Worm (Caenorhabditis elegans) whole organism, L4 larva: ENCODE data around the gene M03A1.3.
A peak's percentile ranks its signal among the peaks of the same experiment; 100 is the strongest.

Source experiments
- D1046.2 ChIP-seq: fragments of 200-800 bp; sonication (Bioruptor generic); IDR thresholded peaks from 2 replicates; pipeline ENCODE4 v1.3.6; 2022; ENCODE audit warnings: missing genetic modification characterization, missing compliant biosample characterization
- F26F4.8 ChIP-seq: fragments of 200-800 bp; sonication (Bioruptor generic); conservative IDR thresholded peaks from 2 replicates; pipeline ENCODE4 v1.3.6; 2022; ENCODE audit warnings: missing genetic modification characterization, missing compliant biosample characterization
- Y75B8A.6 ChIP-seq: fragments of 200-800 bp; sonication (Bioruptor generic); IDR thresholded peaks from 2 replicates; pipeline ENCODE4 v1.3.6; 2022; ENCODE audit warnings: missing genetic modification reagents, missing genetic modification characterization, missing compliant biosample characterization
- ZK337.2 ChIP-seq: fragments of 200-800 bp; sonication (Bioruptor generic); IDR thresholded peaks from 2 replicates; pipeline ENCODE4 v1.3.6; 2022; ENCODE audit warnings: missing genetic modification reagents, missing genetic modification characterization, missing compliant biosample characterization
- aha-1 ChIP-seq: fragments of 150-350 bp; peaks from one replicate; lab custom pipeline; 2014; ENCODE audit warnings: missing biosample characterization, missing genetic modification characterization
- aly-2 ChIP-seq: sonication (generic microtip); optimal IDR thresholded peaks from 2 replicates; lab custom pipeline; 2018; ENCODE audit warnings: missing biosample characterization, missing genetic modification characterization
- arid-1 ChIP-seq: fragments of 200-800 bp; sonication (Bioruptor generic); conservative IDR thresholded peaks from 2 replicates; pipeline ENCODE4 v1.3.6; 2022; ENCODE audit warnings: missing genetic modification reagents, missing genetic modification characterization, missing compliant biosample characterization
- ceh-28 ChIP-seq: fragments of 150-350 bp; optimal IDR thresholded peaks from 2 replicates; lab custom pipeline; 2014; ENCODE audit warnings: missing biosample characterization, missing genetic modification reagents, missing genetic modification characterization
- ceh-32 ChIP-seq: sonication (generic microtip); optimal IDR thresholded peaks from 2 replicates; lab custom pipeline; 2016; ENCODE audit warnings: mild to moderate bottlenecking, missing genetic modification characterization, missing compliant biosample characterization; ENCODE audit not compliant: poor library complexity
- ceh-82 ChIP-seq: sonication (generic microtip); optimal IDR thresholded peaks from 2 replicates; lab custom pipeline; 2017; ENCODE audit warnings: missing biosample characterization, missing genetic modification characterization
- cey-2 ChIP-seq: sonication (generic microtip); optimal IDR thresholded peaks from 3 replicates; lab custom pipeline; 2017; ENCODE audit warnings: missing genetic modification characterization, mild to moderate bottlenecking, missing compliant biosample characterization, antibody characterized with exemption, borderline replicate concordance; ENCODE audit not compliant: insufficient read depth
- daf-16 ChIP-seq, 3 experiments: sonication (generic microtip); optimal IDR thresholded peaks; 2 replicates each; lab custom pipeline; 2016 to 2017; ENCODE audit warnings: missing genetic modification characterization in 3 of 3, missing genetic modification reagents in 3 of 3, mild to moderate bottlenecking in 2 of 3, missing compliant biosample characterization in 2 of 3, missing biosample characterization in 1 of 3, moderate library complexity in 1 of 3
- daf-19 ChIP-seq: fragments of 200-800 bp; sonication (Bioruptor generic); conservative IDR thresholded peaks from 2 replicates; pipeline ENCODE4 v1.3.6; 2022; ENCODE audit warnings: missing genetic modification characterization, missing compliant biosample characterization
- daf-8 ChIP-seq: fragments of 200-800 bp; sonication (Bioruptor generic); IDR thresholded peaks from 2 replicates; pipeline ENCODE4 v1.3.6; 2022; ENCODE audit warnings: missing genetic modification characterization, missing compliant biosample characterization
- dmd-9 ChIP-seq: fragments of 200-800 bp; sonication (Bioruptor generic); IDR thresholded peaks from 2 replicates; pipeline ENCODE4 v1.3.6; 2022; ENCODE audit warnings: missing genetic modification reagents, missing genetic modification characterization, missing compliant biosample characterization
- dve-1 ChIP-seq: sonication (generic microtip); optimal IDR thresholded peaks from 2 replicates; lab custom pipeline; 2017; ENCODE audit warnings: antibody characterized with exemption, mild to moderate bottlenecking, missing genetic modification characterization, missing compliant biosample characterization; ENCODE audit not compliant: insufficient read depth
- egl-27 ChIP-seq: sonication (generic microtip); optimal IDR thresholded peaks from 3 replicates; lab custom pipeline; 2017; ENCODE audit warnings: missing biosample characterization, missing genetic modification reagents, missing genetic modification characterization
- fkh-10 ChIP-seq: fragments of 150-350 bp; optimal IDR thresholded peaks from 2 replicates; lab custom pipeline; 2014; ENCODE audit warnings: missing biosample characterization, missing genetic modification reagents, missing genetic modification characterization
- gei-8 ChIP-seq: fragments of 200-800 bp; sonication (Bioruptor generic); optimal IDR thresholded peaks from 2 replicates; lab custom pipeline; 2018; ENCODE audit warnings: mild to moderate bottlenecking, missing genetic modification characterization, missing compliant biosample characterization
- hif-1 ChIP-seq, 2 experiments: sonication (generic microtip); optimal IDR thresholded peaks; 2 replicates each; lab custom pipeline; 2016 to 2017; ENCODE audit warnings: missing compliant biosample characterization in 2 of 2, missing genetic modification characterization in 2 of 2, missing genetic modification reagents in 2 of 2, missing genotype in 2 of 2, mild to moderate bottlenecking in 1 of 2
- hlh-11 ChIP-seq: fragments of 200-800 bp; sonication (Bioruptor generic); optimal IDR thresholded peaks from 2 replicates; lab custom pipeline; 2018; ENCODE audit warnings: mild to moderate bottlenecking, missing genetic modification characterization, missing compliant biosample characterization
- hlh-30 ChIP-seq: sonication (generic microtip); optimal IDR thresholded peaks from 2 replicates; lab custom pipeline; 2017; ENCODE audit warnings: antibody characterized with exemption, mild to moderate bottlenecking, missing genetic modification characterization, missing compliant biosample characterization; ENCODE audit not compliant: insufficient read depth
- jun-1 ChIP-seq: fragments of 150-350 bp; optimal IDR thresholded peaks from 2 replicates; lab custom pipeline; 2014; ENCODE audit warnings: missing biosample characterization, missing genetic modification reagents, missing genetic modification characterization
- lin-13 ChIP-seq: fragments of 150-350 bp; optimal IDR thresholded peaks from 2 replicates; lab custom pipeline; 2014; ENCODE audit warnings: missing biosample characterization, missing genetic modification reagents, missing genetic modification characterization
- lin-38 ChIP-seq: fragments of 200-800 bp; sonication (Bioruptor generic); IDR thresholded peaks from 2 replicates; pipeline ENCODE4 v1.3.6; 2022; ENCODE audit warnings: missing genetic modification reagents, missing genetic modification characterization, missing compliant biosample characterization
- mep-1 ChIP-seq: fragments of 150-350 bp; sonication (generic microtip); optimal IDR thresholded peaks from 3 replicates; lab custom pipeline; 2014; ENCODE audit warnings: missing biosample characterization, missing genetic modification characterization
- mxl-2 ChIP-seq: fragments of 200-800 bp; sonication (Bioruptor generic); conservative IDR thresholded peaks from 2 replicates; pipeline ENCODE4 v1.3.6; 2022; ENCODE audit warnings: missing genetic modification reagents, missing genetic modification characterization, missing compliant biosample characterization
- nhr-10 ChIP-seq: fragments of 150-350 bp; optimal IDR thresholded peaks from 2 replicates; lab custom pipeline; 2014; ENCODE audit warnings: missing biosample characterization, missing genetic modification characterization
- nhr-11 ChIP-seq: fragments of 150-350 bp; optimal IDR thresholded peaks from 2 replicates; lab custom pipeline; 2014; ENCODE audit warnings: missing biosample characterization, missing genetic modification characterization
- nhr-111 ChIP-seq: fragments of 200-800 bp; sonication (Bioruptor generic); optimal IDR thresholded peaks from 2 replicates; lab custom pipeline; 2018; ENCODE audit warnings: mild to moderate bottlenecking, missing genetic modification characterization, missing compliant biosample characterization
- nhr-28 ChIP-seq: fragments of 150-350 bp; optimal IDR thresholded peaks from 2 replicates; lab custom pipeline; 2014; ENCODE audit warnings: missing biosample characterization, missing genetic modification characterization
- nhr-42 ChIP-seq: fragments of 200-800 bp; sonication (Bioruptor generic); IDR thresholded peaks from 2 replicates; pipeline ENCODE4 v1.3.6; 2022; ENCODE audit warnings: missing genetic modification characterization, missing compliant biosample characterization
- nhr-6 ChIP-seq: fragments of 150-350 bp; optimal IDR thresholded peaks from 2 replicates; lab custom pipeline; 2014; ENCODE audit warnings: missing biosample characterization, missing genetic modification characterization
- php-3 ChIP-seq: fragments of 200-800 bp; sonication (Bioruptor generic); IDR thresholded peaks from 2 replicates; pipeline ENCODE4 v1.3.6; 2022; ENCODE audit warnings: missing genetic modification reagents, missing genetic modification characterization, missing compliant biosample characterization
- sdz-12 ChIP-seq: fragments of 200-800 bp; sonication (Bioruptor generic); optimal IDR thresholded peaks from 2 replicates; lab custom pipeline; 2018; ENCODE audit warnings: mild to moderate bottlenecking, missing genetic modification characterization, missing compliant biosample characterization
- set-16 ChIP-seq: fragments of 200-800 bp; sonication (Bioruptor generic); IDR thresholded peaks from 2 replicates; pipeline ENCODE4 v1.3.6; 2022; ENCODE audit warnings: missing genetic modification reagents, missing genetic modification characterization, missing compliant biosample characterization
- snpc-1.2 ChIP-seq: fragments of 200-800 bp; sonication (Bioruptor generic); IDR thresholded peaks from 2 replicates; pipeline ENCODE4 v1.3.6; 2022; ENCODE audit warnings: missing genetic modification reagents, missing genetic modification characterization, missing compliant biosample characterization
- snpc-4 ChIP-seq: fragments of 150-350 bp; optimal IDR thresholded peaks from 2 replicates; lab custom pipeline; 2014; ENCODE audit warnings: missing biosample characterization, missing genetic modification characterization
- spr-1 ChIP-seq: sonication (generic microtip); optimal IDR thresholded peaks from 2 replicates; lab custom pipeline; 2016; ENCODE audit warnings: mild to moderate bottlenecking, missing genetic modification characterization, missing compliant biosample characterization
- tra-1 ChIP-seq: fragments of 200-800 bp; sonication (Bioruptor generic); IDR thresholded peaks from 2 replicates; pipeline ENCODE4 v1.3.6; 2022; ENCODE audit warnings: missing genetic modification reagents, missing genetic modification characterization, missing compliant biosample characterization
- unc-130 ChIP-seq: sonication (generic microtip); optimal IDR thresholded peaks from 2 replicates; lab custom pipeline; 2016; ENCODE audit warnings: missing genetic modification reagents, missing genetic modification characterization, missing compliant biosample characterization
- unc-62 ChIP-seq, 3 experiments: fragments of 150-350 bp in 1 of 3; sonication (generic microtip); optimal IDR thresholded peaks in 2 of 3; peaks in 1 of 3; 1 replicate in 1 of 3; 2 replicates in 2 of 3; lab custom pipeline; 2014 to 2017; ENCODE audit warnings: missing biosample characterization in 3 of 3, missing genetic modification characterization in 3 of 3, missing genetic modification reagents in 3 of 3, missing genotype in 1 of 3
- vab-7 ChIP-seq: fragments of 200-800 bp; sonication (Bioruptor generic); IDR thresholded peaks from 2 replicates; pipeline ENCODE4 v1.3.6; 2022; ENCODE audit warnings: missing genetic modification reagents, missing genetic modification characterization, missing compliant biosample characterization
- zfp-2 ChIP-seq: sonication (generic microtip); optimal IDR thresholded peaks from 2 replicates; lab custom pipeline; 2016; ENCODE audit warnings: mild to moderate bottlenecking, missing genetic modification characterization, missing compliant biosample characterization
- ztf-11 ChIP-seq: fragments of 150-350 bp; optimal IDR thresholded peaks from 2 replicates; lab custom pipeline; 2014; ENCODE audit warnings: missing biosample characterization, missing genetic modification characterization

Gene M03A1.3

ce11 chrII:4560068-4560467 is 2.5 kb downstream of the M03A1.3 start, which contains the start of gene M03A1.8:
Gene M03A1.8, plus strand, starts transcription at chrII:4560336.
- no peak for TF ChIP-seq egl-27 (tag; lab: Kevin White, UChicago)
- TF ChIP-seq aha-1 (tag; lab: Kevin White, UChicago) = peak; percentile 64
- TF ChIP-seq unc-62 (GFP tag; optimal IDR thresholded peaks at IDR 0.05 in 1 of 2; lab: Kevin White, UChicago) = peak in 1 of 2 experiments; percentile 97
- no peak for TF ChIP-seq unc-62 (tag; optimal IDR thresholded peaks at IDR 0.05; lab: Kevin White, UChicago)

ce11 chrII:4562503-4563000 is 5.0 kb downstream of the M03A1.3 start, which contains the start of gene dao-2:
Gene dao-2, plus strand, starts transcription at chrII:4562950.
- no peak for TF ChIP-seq nhr-6
- TF ChIP-seq hlh-30 (tag; lab: Kevin White, UChicago) = no peak
- TF ChIP-seq ceh-82 (tag; lab: Kevin White, UChicago) = no peak
- TF ChIP-seq nhr-28 (tag; lab: Kevin White, UChicago) = peak; percentile 16
- TF ChIP-seq ceh-28 (tag; lab: Kevin White, UChicago) = no peak

- TF ChIP-seq D1046.2 (GFP tag; lab: Robert Waterston, UW) = peak; percentile 47; the same call in 1 of the 2 replicates
- no peak for TF ChIP-seq egl-27 (tag; lab: Kevin White, UChicago)
- TF ChIP-seq ZK337.2 (GFP tag; lab: Robert Waterston, UW) = no peak
- TF ChIP-seq nhr-42 (GFP tag; lab: Robert Waterston, UW) = no peak
- no peak for TF ChIP-seq nhr-11 (tag; lab: Kevin White, UChicago)
- 0 out of 2 replicates have a peak, but pooled peaks have one; percentile 9 for TF ChIP-seq snpc-1.2 (GFP tag; lab: Robert Waterston, UW)
- TF ChIP-seq sdz-12 (GFP tag; lab: Kevin White, UChicago) = no peak
- TF ChIP-seq fkh-10 (GFP tag; lab: Kevin White, UChicago) = no peak
- peak; percentile 37; the same call in 1 of the 2 replicates for TF ChIP-seq tra-1 (GFP tag; lab: Robert Waterston, UW)
- no peak for TF ChIP-seq Y75B8A.6
- peak; percentile 45; the same call in 1 of the 2 replicates for TF ChIP-seq vab-7 (GFP tag; lab: Robert Waterston, UW)
- 0 out of 2 replicates have a peak, but pooled peaks have one; percentile 9 for TF ChIP-seq php-3 (GFP tag; lab: Robert Waterston, UW)
- TF ChIP-seq nhr-10 (tag; lab: Kevin White, UChicago) = no peak
- no peak for TF ChIP-seq aly-2 (tag; lab: Kevin White, UChicago)
- TF ChIP-seq dmd-9 = no peak
- no peak for TF ChIP-seq jun-1
- no peak for TF ChIP-seq gei-8 (GFP tag; lab: Kevin White, UChicago)
- TF ChIP-seq ztf-11 (tag; lab: Kevin White, UChicago) = no peak
- 0 out of 2 replicates have a peak, but pooled peaks have one; percentile 39 for TF ChIP-seq daf-19 (GFP tag; lab: Robert Waterston, UW)
- TF ChIP-seq nhr-6 = no peak
- TF ChIP-seq daf-8 = no peak
- TF ChIP-seq lin-13 = no peak
- TF ChIP-seq dve-1 (tag; lab: Kevin White, UChicago) = peak; percentile 19
- TF ChIP-seq ceh-82 (tag; lab: Kevin White, UChicago) = no peak
- no peak for TF ChIP-seq cey-2 (tag; lab: Kevin White, UChicago)
- no peak for TF ChIP-seq spr-1 (tag; lab: Kevin White, UChicago)
- no peak for TF ChIP-seq zfp-2 (tag; lab: Kevin White, UChicago)
- TF ChIP-seq arid-1 (GFP tag; lab: Robert Waterston, UW) = 0 out of 2 replicates have a peak, but pooled peaks have one; percentile 12
- TF ChIP-seq lin-38 (GFP tag; lab: Robert Waterston, UW) = no peak; the same call in 1 of the 2 replicates
- peak in 1 of 2 experiments; percentile 13 for TF ChIP-seq daf-16 (GFP tag; optimal IDR thresholded peaks at IDR 0.05; lab: Kevin White, UChicago)
- TF ChIP-seq daf-16 (tag; optimal IDR thresholded peaks at IDR 0.05; lab: Kevin White, UChicago) = peak; percentile 15
- no peak for TF ChIP-seq set-16
- TF ChIP-seq unc-130 (GFP tag; lab: Kevin White, UChicago) = no peak
- TF ChIP-seq F26F4.8 (GFP tag; lab: Robert Waterston, UW) = peak; percentile 65
- no peak for TF ChIP-seq mep-1 (tag; lab: Kevin White, UChicago)
- peak; percentile 9 for TF ChIP-seq hlh-11
- TF ChIP-seq ceh-32 (tag; lab: Kevin White, UChicago) = no peak
- TF ChIP-seq mxl-2 = no peak
- TF ChIP-seq nhr-111 (GFP tag; lab: Kevin White, UChicago) = peak; percentile 56
- no peak for TF ChIP-seq snpc-4
- TF ChIP-seq hif-1 (tag; optimal IDR thresholded peaks at IDR 0.05; lab: Kevin White, UChicago) = no peak
These were observed 7.6 kb downstream of the M03A1.3 start for ce11 chrII:4565205-4565604.
